Worm (Caenorhabditis elegans) whole organism, mixed stage, embryonic: ENCODE data around the gene K07F5.6.

Experiments
- blmp-1 ChIP-seq: fragments of 150-350 bp; optimal IDR thresholded peaks from 2 replicates; lab custom pipeline; 2014; ENCODE audit warnings: missing biosample characterization, missing genetic modification characterization
- elt-3 ChIP-seq: fragments of 150-350 bp; optimal IDR thresholded peaks from 2 replicates; lab custom pipeline; 2014; ENCODE audit warnings: missing biosample characterization, missing genetic modification characterization
- nhr-28 ChIP-seq: fragments of 150-350 bp; optimal IDR thresholded peaks from 2 replicates; lab custom pipeline; 2014; ENCODE audit warnings: missing biosample characterization, missing genetic modification characterization
- pha-4 ChIP-seq: fragments of 150-350 bp; optimal IDR thresholded peaks from 2 replicates; lab custom pipeline; 2018; ENCODE audit warnings: missing biosample characterization, missing genetic modification reagents, missing genetic modification characterization
- sptf-1 ChIP-seq: sonication (generic microtip); optimal IDR thresholded peaks from 2 replicates; lab custom pipeline; 2017; ENCODE audit warnings: mild to moderate bottlenecking, missing genetic modification characterization, moderate library complexity, missing compliant biosample characterization
- unc-62 ChIP-seq: fragments of 150-350 bp; optimal IDR thresholded peaks from 2 replicates; lab custom pipeline; 2014; ENCODE audit warnings: missing biosample characterization, missing genetic modification reagents, missing genetic modification characterization

- TF ChIP-seq sptf-1 (tag; lab: Kevin White, UChicago) (no peak), pha-4 (no peak), elt-3 (tag; lab: Kevin White, UChicago) (no peak), blmp-1 (tag; lab: Kevin White, UChicago) (no peak), unc-62 (GFP tag; lab: Kevin White, UChicago) (no peak), nhr-28 (tag; lab: Kevin White, UChicago) (no peak)
Observed at ce11 chrIV:9799664-9800063, 46.8 kb downstream of the K07F5.6 start.
